Worm (Caenorhabditis elegans): ENCODE data around the gene Y72A10A.1.

The Y72A10A.1 gene

ce11 chrX:6093046-6093445 is 45.1 kb downstream of the Y72A10A.1 start, which contains the start of gene C15H9.5:
TSS of gene C15H9.5 (plus strand) at chrX:6093300.
- no peak for TF ChIP-seq unc-62 (GFP tag; optimal IDR thresholded peaks at IDR 0.05)

ce11 chrX:6092533-6092932 is 45.6 kb downstream of the Y72A10A.1 start:
- no peak for TF ChIP-seq unc-62 (GFP tag; optimal IDR thresholded peaks at IDR 0.05)

ce11 chrX:6091967-6092366 is 46.2 kb downstream of the Y72A10A.1 start, which contains the start of gene hsp-3:
TSS of gene hsp-3 (minus strand) at chrX:6092124.
- no peak for TF ChIP-seq unc-62 (GFP tag; optimal IDR thresholded peaks at IDR 0.05)

- no peak for TF ChIP-seq unc-62 (GFP tag; optimal IDR thresholded peaks at IDR 0.05)
Measured at ce11 chrX:6090779-6091178, 47.4 kb downstream of the Y72A10A.1 start.

ce11 chrX:6088718-6089117 is 49.4 kb downstream of the Y72A10A.1 start:
- no peak for TF ChIP-seq unc-62 (GFP tag; optimal IDR thresholded peaks at IDR 0.05)

ce11 chrX:6087676-6088075 is 50.5 kb downstream of the Y72A10A.1 start, which contains the start of gene C45B2.8:
TSS of gene C45B2.8 (plus strand) at chrX:6087976.
- TF ChIP-seq unc-62 (GFP tag; optimal IDR thresholded peaks at IDR 0.05): no peak

ce11 chrX:6085824-6086223 is 52.3 kb downstream of the Y72A10A.1 start, which contains the start of gene C45B2.1:
TSS of gene C45B2.1 (plus strand) at chrX:6086124.
- TF ChIP-seq unc-62 (GFP tag; optimal IDR thresholded peaks at IDR 0.05): no peak

- TF ChIP-seq unc-62 (GFP tag; optimal IDR thresholded peaks at IDR 0.05): no peak
Measured at ce11 chrX:6084439-6084838, 53.7 kb downstream of the Y72A10A.1 start, which contains the start of gene C45B2.2. TSS of gene C45B2.2 (plus strand) at chrX:6084739.

- no peak for TF ChIP-seq unc-62 (GFP tag; optimal IDR thresholded peaks at IDR 0.05)
Measured at ce11 chrX:6082660-6083059, 55.5 kb downstream of the Y72A10A.1 start, which contains the start of gene C45B2.3. TSS of gene C45B2.3 (plus strand) at chrX:6082960.

ce11 chrX:6081793-6082192 is 56.4 kb downstream of the Y72A10A.1 start:
- no peak for TF ChIP-seq unc-62 (GFP tag; optimal IDR thresholded peaks at IDR 0.05)

Data from whole organism, dauer.